Worm (Caenorhabditis elegans) whole organism, mixed stage, embryonic: Measurements from ENCODE around the gene Y52D5A.2.

Source experiments
- blmp-1 ChIP-seq: fragments of 150-350 bp; optimal IDR thresholded peaks from 2 replicates; lab custom pipeline; 2014; ENCODE audit warnings: missing biosample characterization, missing genetic modification characterization
- ceh-43 ChIP-seq: fragments of 200-800 bp; sonication (Bioruptor generic); optimal IDR thresholded peaks from 2 replicates; lab custom pipeline; 2018; ENCODE audit warnings: mild to moderate bottlenecking, missing genetic modification characterization, moderate library complexity, missing compliant biosample characterization
- ces-1 ChIP-seq: fragments of 150-350 bp; optimal IDR thresholded peaks from 2 replicates; lab custom pipeline; 2014; ENCODE audit warnings: missing biosample characterization, missing genetic modification reagents, missing genetic modification characterization
- elt-1 ChIP-seq: sonication (generic microtip); optimal IDR thresholded peaks from 2 replicates; lab custom pipeline; 2017; ENCODE audit warnings: missing genetic modification characterization, mild to moderate bottlenecking, missing compliant biosample characterization, antibody characterized with exemption, moderate library complexity, borderline replicate concordance; ENCODE audit not compliant: insufficient read depth
- mep-1 ChIP-seq: fragments of 150-350 bp; optimal IDR thresholded peaks from 2 replicates; lab custom pipeline; 2017; ENCODE audit warnings: missing biosample characterization, missing genetic modification reagents, missing genetic modification characterization, inconsistent platforms
- nhr-28 ChIP-seq: fragments of 150-350 bp; optimal IDR thresholded peaks from 2 replicates; lab custom pipeline; 2014; ENCODE audit warnings: missing biosample characterization, missing genetic modification characterization
- nhr-76 ChIP-seq: sonication (generic microtip); optimal IDR thresholded peaks from 2 replicates; lab custom pipeline; 2017; ENCODE audit warnings: missing biosample characterization, missing genetic modification characterization
- tbx-8 ChIP-seq: fragments of 200-800 bp; sonication (Bioruptor generic); optimal IDR thresholded peaks from 2 replicates; lab custom pipeline; 2018; ENCODE audit warnings: mild to moderate bottlenecking, missing genetic modification characterization, moderate library complexity, missing compliant biosample characterization
- zip-8 ChIP-seq: fragments of 150-350 bp; optimal IDR thresholded peaks from 2 replicates; lab custom pipeline; 2014; ENCODE audit warnings: missing biosample characterization, missing genetic modification characterization
- ztf-11 ChIP-seq: fragments of 150-350 bp; optimal IDR thresholded peaks from 2 replicates; lab custom pipeline; 2014; ENCODE audit warnings: missing biosample characterization, missing genetic modification characterization

- TF ChIP-seq nhr-28 (tag; lab: Kevin White, UChicago) (no peak), elt-1 (tag; lab: Kevin White, UChicago) (no peak), blmp-1 (tag; lab: Kevin White, UChicago) (no peak), tbx-8 (GFP tag; lab: Kevin White, UChicago) (no peak), ceh-43 (GFP tag; lab: Kevin White, UChicago) (no peak), ces-1 (no peak), mep-1 (no peak), nhr-76 (no peak), zip-8 (tag; lab: Kevin White, UChicago) (no peak), ztf-11 (tag; lab: Kevin White, UChicago) (no peak)
Observed at ce11 chrIV:5415696-5416095, 48.6 kb downstream of the Y52D5A.2 start, which contains the start of gene spp-7.
